Worm (Caenorhabditis elegans): ENCODE results near the gene C45G9.15.

C45G9.15 gene

ce11 chrIII:5077150-5077814 lies 25.4 kb upstream of the C45G9.15 start, which contains the start of gene alh-1 (continued):
- TF ChIP-seq unc-62 (GFP tag; optimal IDR thresholded peaks at IDR 0.05 in 1 of 2) (peak in 1 of 2 experiments; percentile 74), unc-62 (tag; optimal IDR thresholded peaks at IDR 0.05) (no peak), unc-39 (tag; optimal IDR thresholded peaks at IDR 0.05) (no peak), mep-1 (tag; optimal IDR thresholded peaks at IDR 0.05) (no peak), lin-38 (GFP tag; IDR thresholded peaks at IDR 0.05) (no peak), pqm-1 (tag; optimal IDR thresholded peaks at IDR 0.05) (peak; percentile 78), set-16 (GFP tag; IDR thresholded peaks at IDR 0.05) (no peak), F44E2.7 (GFP tag; IDR thresholded peaks at IDR 0.05) (no peak), dve-1 (tag; optimal IDR thresholded peaks at IDR 0.05; ENCODE audit: insufficient read depth) (peak; percentile 69), ceh-82 (tag; optimal IDR thresholded peaks at IDR 0.05) (no peak), lsy-2 (tag; optimal IDR thresholded peaks at IDR 0.05) (peak in 1 of 2 experiments; percentile 12), spr-1 (tag; optimal IDR thresholded peaks at IDR 0.05) (no peak), fos-1 (tag; optimal IDR thresholded peaks at IDR 0.05) (no peak), nhr-111 (GFP tag; optimal IDR thresholded peaks at IDR 0.05) (no peak), dmd-6 (GFP tag; IDR thresholded peaks at IDR 0.05) (peak; percentile 73), ZK546.5 (tag; optimal IDR thresholded peaks at IDR 0.05) (no peak), jun-1 (tag; optimal IDR thresholded peaks at IDR 0.05) (no peak), F49E8.2 (tag; optimal IDR thresholded peaks at IDR 0.05; ENCODE audit: borderline replicate concordance) (no peak), zfp-2 (tag; optimal IDR thresholded peaks at IDR 0.05) (no peak), R02D3.7 (tag; optimal IDR thresholded peaks at IDR 0.05) (no peak), daf-12 (tag; optimal IDR thresholded peaks at IDR 0.05) (no peak), attf-4 (tag; optimal IDR thresholded peaks at IDR 0.05) (no peak), tag-97 (GFP tag; IDR thresholded peaks at IDR 0.05) (no peak), nhr-48 (tag; optimal IDR thresholded peaks at IDR 0.05) (no peak), nhr-25 (tag; optimal IDR thresholded peaks at IDR 0.05; ENCODE audit: borderline replicate concordance, insufficient read depth) (no peak), aha-1 (tag) (peak; percentile 20), skn-1 (tag; optimal IDR thresholded peaks at IDR 0.05) (no peak)

ce11 chrIII:5076569-5076968 lies 24.7 kb upstream of the C45G9.15 start:
- TF ChIP-seq spr-3 (GFP tag; optimal IDR thresholded peaks at IDR 0.05), result no peak
- peak; percentile 58 for TF ChIP-seq mes-2 (tag; optimal IDR thresholded peaks at IDR 0.05; ENCODE audit: poor library complexity, severe bottlenecking)
- no peak for TF ChIP-seq skn-1 (tag; optimal IDR thresholded peaks at IDR 0.05)
- TF ChIP-seq unc-130 (GFP tag; optimal IDR thresholded peaks at IDR 0.05), result peak; percentile 6
- TF ChIP-seq lin-38 (GFP tag; IDR thresholded peaks at IDR 0.05), result peak; percentile 52
- no peak for TF ChIP-seq ceh-62 (tag; optimal IDR thresholded peaks at IDR 0.05)
- TF ChIP-seq daf-16 (GFP tag; optimal IDR thresholded peaks at IDR 0.05), result no peak
- no peak for TF ChIP-seq daf-16 (tag; optimal IDR thresholded peaks at IDR 0.05)

- no peak for TF ChIP-seq ceh-44 (GFP tag; IDR thresholded peaks at IDR 0.05)
- no peak for TF ChIP-seq lim-7 (GFP tag; IDR thresholded peaks at IDR 0.05)
- TF ChIP-seq mxl-3 (GFP tag; optimal IDR thresholded peaks at IDR 0.05), result no peak
- no peak for TF ChIP-seq ceh-32 (tag; optimal IDR thresholded peaks at IDR 0.05; ENCODE audit: poor library complexity)
- no peak for TF ChIP-seq nhr-42 (GFP tag; IDR thresholded peaks at IDR 0.05)
- no peak for TF ChIP-seq tag-97 (GFP tag; IDR thresholded peaks at IDR 0.05)
- no peak for TF ChIP-seq tra-1 (GFP tag; IDR thresholded peaks at IDR 0.05)
- no peak for TF ChIP-seq Y5F2A.4 (GFP tag; optimal IDR thresholded peaks at IDR 0.05)
- TF ChIP-seq nhr-77 (tag; optimal IDR thresholded peaks at IDR 0.05), result no peak
- no peak for TF ChIP-seq duxl-1 (tag; optimal IDR thresholded peaks at IDR 0.05; ENCODE audit: poor library complexity)
- TF ChIP-seq lsy-2 (tag; optimal IDR thresholded peaks at IDR 0.05), result no peak
- no peak for TF ChIP-seq rbr-2 (tag; optimal IDR thresholded peaks at IDR 0.05)
Observed at ce11 chrIII:5074398-5074797, 22.5 kb upstream of the C45G9.15 start, which contains the start of gene ttbk-6. TSS of gene ttbk-6 (plus strand) at chrIII:5074698.
